Fruit fly (Drosophila melanogaster): ENCODE results near the gene CG15211.
A peak's percentile ranks its signal among the peaks of the same experiment; 100 is the strongest.

CG15211 gene

dm6 chrX:10731801-10732200 is 40.5 kb upstream of the CG15211 start (continued):
- TF ChIP-seq al (GFP tag; IDR thresholded peaks at IDR 0.05) (peak; percentile 22; the same call in 1 of the 2 replicates), HLH3B (GFP tag; IDR thresholded peaks at IDR 0.05) (peak; percentile 57), E2f2 (GFP tag; IDR thresholded peaks at IDR 0.05) (peak; percentile 23; the same call in 1 of the 2 replicates), CG1602 (GFP tag; optimal IDR thresholded peaks at IDR 0.05) (peak; percentile 46), unpg (GFP tag; optimal IDR thresholded peaks at IDR 0.05) (peak; percentile 69), gcm2 (GFP tag; optimal IDR thresholded peaks at IDR 0.05) (no peak), E2f1 (GFP tag; IDR thresholded peaks at IDR 0.05) (peak; percentile 17; the same call in 1 of the 2 replicates), ab (GFP tag; optimal IDR thresholded peaks at IDR 0.05) (no peak), bigmax (GFP tag; optimal IDR thresholded peaks at IDR 0.05) (no peak), Optix (GFP tag; IDR thresholded peaks at IDR 0.05) (no peak), CG2120 (GFP tag; optimal IDR thresholded peaks at IDR 0.05) (peak; percentile 74), crp (GFP tag; optimal IDR thresholded peaks at IDR 0.05) (no peak), Hr78 (GFP tag; optimal IDR thresholded peaks at IDR 0.05) (no peak), CG7786 (GFP tag; optimal IDR thresholded peaks at IDR 0.05) (peak; percentile 15), CG11093 (GFP tag; IDR thresholded peaks at IDR 0.05) (no peak), grn (GFP tag; optimal IDR thresholded peaks at IDR 0.05) (no peak), sd (tag; optimal IDR thresholded peaks at IDR 0.05) (no peak), Max (GFP tag; optimal IDR thresholded peaks at IDR 0.05) (peak; percentile 15), CG6813 (GFP tag; optimal IDR thresholded peaks at IDR 0.05) (peak; percentile 2), TFAM (GFP tag; optimal IDR thresholded peaks at IDR 0.05) (no peak), Atf6 (GFP tag; IDR thresholded peaks at IDR 0.05) (peak; percentile 77), Hmx (GFP tag; optimal IDR thresholded peaks at IDR 0.05) (peak; percentile 21), HmgZ (tag; optimal IDR thresholded peaks at IDR 0.05) (peak; percentile 26), CG7987 (GFP tag; optimal IDR thresholded peaks at IDR 0.05) (no peak), CG9437 (GFP tag; optimal IDR thresholded peaks at IDR 0.05) (peak; percentile 23), CG7839 (tag; optimal IDR thresholded peaks at IDR 0.05) (peak; percentile 74), ttk (GFP tag; IDR thresholded peaks at IDR 0.05) (peak; percentile 40; the same call in 1 of the 2 replicates), pzg (GFP tag; optimal IDR thresholded peaks at IDR 0.05) (no peak), CG12299 (tag; optimal IDR thresholded peaks at IDR 0.05) (peak; percentile 25), CG10147 (GFP tag; optimal IDR thresholded peaks at IDR 0.05) (peak; percentile 48), slp2 (GFP tag; optimal IDR thresholded peaks at IDR 0.05) (peak; percentile 14), H15 (GFP tag; IDR thresholded peaks at IDR 0.05) (peak; percentile 48; the same call in 2 of the 3 replicates), twi (tag; optimal IDR thresholded peaks at IDR 0.05) (no peak), CG8359 (GFP tag; optimal IDR thresholded peaks at IDR 0.05; ENCODE audit: borderline replicate concordance) (peak; percentile 26), Hmr (GFP tag; optimal IDR thresholded peaks at IDR 0.05) (peak; percentile 74), repo (GFP tag; optimal IDR thresholded peaks at IDR 0.05) (no peak), salm (tag; optimal IDR thresholded peaks at IDR 0.05) (peak; percentile 50), CG10267 (tag; optimal IDR thresholded peaks at IDR 0.05) (peak; percentile 71), Xbp1 (GFP tag; optimal IDR thresholded peaks at IDR 0.05) (peak; percentile 56), trh (GFP tag; optimal IDR thresholded peaks at IDR 0.05) (peak; percentile 15), CG33557 (GFP tag; optimal IDR thresholded peaks at IDR 0.05) (peak; percentile 30), stwl (tag; optimal IDR thresholded peaks at IDR 0.05) (no peak), Six4 (GFP tag; optimal IDR thresholded peaks at IDR 0.05) (peak; percentile 13), Usf (GFP tag; optimal IDR thresholded peaks at IDR 0.05) (no peak), lmd (GFP tag; IDR thresholded peaks at IDR 0.05) (peak; percentile 54), Oli (tag; optimal IDR thresholded peaks at IDR 0.05) (peak; percentile 66), Med (GFP tag) (peak; percentile 44), sens (GFP tag) (peak; percentile 92), CG13894 (tag; optimal IDR thresholded peaks at IDR 0.05) (no peak), CG12104 (GFP tag; optimal IDR thresholded peaks at IDR 0.05) (peak; percentile 6)
